Fruit fly (Drosophila melanogaster): ENCODE data around the gene Nepl5.

DNA sequence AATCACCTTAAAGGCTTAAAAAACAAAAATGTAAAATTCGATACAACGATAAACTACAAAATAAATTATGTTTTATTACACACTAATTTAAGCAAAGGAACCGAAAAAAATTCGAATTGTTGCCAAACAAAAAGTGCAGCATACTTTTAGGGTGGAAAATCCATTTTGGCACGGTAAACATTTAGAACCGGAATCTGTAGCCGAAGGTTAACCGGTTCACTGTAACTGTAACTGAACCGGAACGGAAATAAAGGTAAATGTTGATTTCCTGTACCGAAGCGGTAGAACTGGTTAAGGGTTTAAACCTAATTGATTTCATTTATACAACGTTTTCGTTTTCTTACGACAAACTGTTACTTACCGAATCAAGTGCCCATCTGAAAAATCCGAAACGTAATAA, 14.1 kb upstream of the Nepl5 start:
- no peak for TF ChIP-seq B-H1 (GFP tag; IDR thresholded peaks at IDR 0.05)
- TF ChIP-seq CG34422 (GFP tag; IDR thresholded peaks at IDR 0.05) = no peak
- TF ChIP-seq sisA (GFP tag; IDR thresholded peaks at IDR 0.05) = no peak
- TF ChIP-seq NfI (GFP tag; optimal IDR thresholded peaks at IDR 0.05) = no peak

All from whole organism, embryonic.